Worm (Caenorhabditis elegans) whole organism, late embryonic: ENCODE data around the gene fbxb-111.
A peak's percentile ranks its signal among the peaks of the same experiment; 100 is the strongest.

Source experiments
- F13H6.1 ChIP-seq: sonication (generic microtip); optimal IDR thresholded peaks from 2 replicates; lab custom pipeline; 2016; ENCODE audit warnings: missing genetic modification characterization, missing compliant biosample characterization
- K02D7.2 ChIP-seq: sonication (generic microtip); optimal IDR thresholded peaks from 2 replicates; lab custom pipeline; 2017; ENCODE audit warnings: mild to moderate bottlenecking, missing genetic modification characterization, missing compliant biosample characterization
- T23F11.4 ChIP-seq: fragments of 200-800 bp; sonication (Bioruptor generic); optimal IDR thresholded peaks from 2 replicates; lab custom pipeline; 2018; ENCODE audit warnings: mild to moderate bottlenecking, missing genetic modification characterization, missing compliant biosample characterization
- ahr-1 ChIP-seq: sonication (generic microtip); optimal IDR thresholded peaks from 2 replicates; lab custom pipeline; 2016; ENCODE audit warnings: missing genetic modification characterization, missing compliant biosample characterization
- ceh-18 ChIP-seq: sonication (generic microtip); optimal IDR thresholded peaks from 2 replicates; lab custom pipeline; 2016; ENCODE audit warnings: missing genetic modification characterization, missing compliant biosample characterization
- ceh-19 ChIP-seq: fragments of 200-800 bp; sonication (Bioruptor generic); optimal IDR thresholded peaks from 2 replicates; lab custom pipeline; 2018; ENCODE audit warnings: mild to moderate bottlenecking, missing genetic modification characterization, missing compliant biosample characterization
- ceh-2 ChIP-seq: sonication (generic microtip); optimal IDR thresholded peaks from 2 replicates; lab custom pipeline; 2016; ENCODE audit warnings: missing genotype, missing genetic modification characterization, missing compliant biosample characterization
- ceh-31 ChIP-seq: sonication (generic microtip); optimal IDR thresholded peaks from 2 replicates; lab custom pipeline; 2016; ENCODE audit warnings: missing genetic modification characterization, missing compliant biosample characterization
- ceh-34 ChIP-seq: sonication (generic microtip); optimal IDR thresholded peaks from 2 replicates; lab custom pipeline; 2016; ENCODE audit warnings: mild to moderate bottlenecking, missing genetic modification characterization, missing compliant biosample characterization
- ceh-48 ChIP-seq: sonication (generic microtip); optimal IDR thresholded peaks from 2 replicates; lab custom pipeline; 2016; ENCODE audit warnings: missing genetic modification characterization, inconsistent platforms, missing compliant biosample characterization
- dmd-4 ChIP-seq: sonication (generic microtip); optimal IDR thresholded peaks from 2 replicates; lab custom pipeline; 2016; ENCODE audit warnings: borderline replicate concordance, missing genetic modification characterization, missing compliant biosample characterization
- dve-1 ChIP-seq: sonication (generic microtip); optimal IDR thresholded peaks from 2 replicates; lab custom pipeline; 2017; ENCODE audit warnings: antibody characterized with exemption, mild to moderate bottlenecking, missing genetic modification characterization, missing compliant biosample characterization
- fax-1 ChIP-seq: sonication (generic microtip); optimal IDR thresholded peaks from 2 replicates; lab custom pipeline; 2016; ENCODE audit warnings: missing genotype, missing genetic modification characterization, missing compliant biosample characterization
- hlh-30 ChIP-seq: sonication (generic microtip); optimal IDR thresholded peaks from 2 replicates; lab custom pipeline; 2017; ENCODE audit warnings: antibody characterized with exemption, missing genetic modification characterization, missing compliant biosample characterization; ENCODE audit not compliant: insufficient read depth
- hlh-8 ChIP-seq: sonication (generic microtip); optimal IDR thresholded peaks from 2 replicates; lab custom pipeline; 2016; ENCODE audit warnings: missing genotype, missing genetic modification characterization, missing compliant biosample characterization
- lim-6 ChIP-seq: sonication (generic microtip); optimal IDR thresholded peaks from 2 replicates; lab custom pipeline; 2016; ENCODE audit warnings: missing genetic modification characterization, missing compliant biosample characterization
- lin-11 ChIP-seq: fragments of 200-800 bp; sonication (Bioruptor generic); optimal IDR thresholded peaks from 2 replicates; lab custom pipeline; 2018; ENCODE audit warnings: mild to moderate bottlenecking, missing genetic modification characterization, missing compliant biosample characterization
- pag-3 ChIP-seq: sonication (generic microtip); optimal IDR thresholded peaks from 2 replicates; lab custom pipeline; 2016; ENCODE audit warnings: missing compliant biosample characterization, missing genetic modification characterization, borderline replicate concordance
- pat-9 ChIP-seq: fragments of 200-800 bp; sonication (Bioruptor generic); optimal IDR thresholded peaks from 2 replicates; lab custom pipeline; 2018; ENCODE audit warnings: mild to moderate bottlenecking, missing genetic modification characterization, moderate library complexity, missing compliant biosample characterization
- pha-2 ChIP-seq: sonication (generic microtip); optimal IDR thresholded peaks from 2 replicates; lab custom pipeline; 2017; ENCODE audit warnings: mild to moderate bottlenecking, missing genetic modification characterization, missing compliant biosample characterization
- pha-4 ChIP-seq: fragments of 150-350 bp; optimal IDR thresholded peaks from 2 replicates; lab custom pipeline; 2018; ENCODE audit warnings: missing biosample characterization, missing genetic modification reagents, missing genetic modification characterization
- pqm-1 ChIP-seq: sonication (generic microtip); optimal IDR thresholded peaks from 2 replicates; lab custom pipeline; 2016; ENCODE audit warnings: missing genetic modification characterization, missing compliant biosample characterization
- ref-2 ChIP-seq: sonication (generic microtip); optimal IDR thresholded peaks from 2 replicates; lab custom pipeline; 2016; ENCODE audit warnings: missing genetic modification characterization, missing compliant biosample characterization
- sox-4 ChIP-seq: sonication (generic microtip); optimal IDR thresholded peaks from 2 replicates; lab custom pipeline; 2017; ENCODE audit warnings: mild to moderate bottlenecking, missing genetic modification characterization, inconsistent platforms, missing compliant biosample characterization
- syd-9 ChIP-seq: sonication (generic microtip); optimal IDR thresholded peaks from 2 replicates; lab custom pipeline; 2016; ENCODE audit warnings: mild to moderate bottlenecking, missing genetic modification characterization, moderate library complexity, missing compliant biosample characterization
- tbx-2 ChIP-seq: sonication (generic microtip); optimal IDR thresholded peaks from 2 replicates; lab custom pipeline; 2016; ENCODE audit warnings: missing genetic modification characterization, missing compliant biosample characterization
- tbx-7 ChIP-seq: sonication (generic microtip); optimal IDR thresholded peaks from 2 replicates; lab custom pipeline; 2016; ENCODE audit warnings: missing genotype, missing genetic modification characterization, missing compliant biosample characterization
- unc-3 ChIP-seq, 2 experiments: fragments of 200-800 bp in 1 of 2; sonication (Bioruptor generic) in 1 of 2; sonication (generic microtip) in 1 of 2; conservative IDR thresholded peaks in 1 of 2; optimal IDR thresholded peaks in 1 of 2; 2 replicates each; pipeline versions ENCODE4 v1.3.6 to Lab custom; 2016 to 2022; ENCODE audit warnings: missing compliant biosample characterization in 2 of 2, missing genetic modification characterization in 2 of 2, missing genetic modification reagents in 1 of 2
- unc-42 ChIP-seq: sonication (generic microtip); optimal IDR thresholded peaks from 2 replicates; lab custom pipeline; 2016; ENCODE audit warnings: missing genotype, missing genetic modification characterization, missing compliant biosample characterization
- unc-55 ChIP-seq: sonication (generic microtip); optimal IDR thresholded peaks from 2 replicates; lab custom pipeline; 2017; ENCODE audit warnings: missing biosample characterization, missing genetic modification reagents, missing genetic modification characterization
- unc-86 ChIP-seq: sonication (generic microtip); optimal IDR thresholded peaks from 2 replicates; lab custom pipeline; 2016; ENCODE audit warnings: missing genetic modification characterization, missing compliant biosample characterization

fbxb-111 gene

DNA sequence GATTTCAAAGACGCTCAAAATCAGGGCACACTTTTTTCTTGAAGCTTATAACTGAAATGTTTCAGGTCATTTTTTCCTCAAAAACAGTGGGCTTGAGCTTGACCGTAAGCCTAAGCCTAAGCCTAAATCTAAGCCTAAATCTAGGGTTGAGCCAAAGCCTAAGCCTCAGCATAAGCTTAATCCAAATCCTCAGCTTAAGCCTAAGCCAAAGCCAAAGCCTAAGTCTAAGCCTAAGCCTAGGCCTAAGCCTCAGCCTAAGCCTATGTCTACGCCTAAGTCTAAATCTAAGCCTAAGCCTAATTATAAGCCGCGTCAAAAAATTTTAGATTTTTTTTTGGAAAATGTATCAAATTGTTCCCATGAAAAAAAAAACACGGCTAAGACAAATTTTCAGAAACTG, 40.5 kb downstream of the fbxb-111 start:
- TF ChIP-seq unc-3 (GFP tag; conservative IDR thresholded peaks at IDR 0.05; lab: Robert Waterston, UW) (no peak), unc-3 (tag; optimal IDR thresholded peaks at IDR 0.05; lab: Kevin White, UChicago) (no peak), lin-11 (tag; lab: Kevin White, UChicago) (no peak), dve-1 (tag; lab: Kevin White, UChicago) (peak; percentile 82), ceh-19 (GFP tag; lab: Kevin White, UChicago) (no peak), ceh-48 (tag; lab: Kevin White, UChicago) (no peak), hlh-8 (tag; lab: Kevin White, UChicago) (no peak)

DNA sequence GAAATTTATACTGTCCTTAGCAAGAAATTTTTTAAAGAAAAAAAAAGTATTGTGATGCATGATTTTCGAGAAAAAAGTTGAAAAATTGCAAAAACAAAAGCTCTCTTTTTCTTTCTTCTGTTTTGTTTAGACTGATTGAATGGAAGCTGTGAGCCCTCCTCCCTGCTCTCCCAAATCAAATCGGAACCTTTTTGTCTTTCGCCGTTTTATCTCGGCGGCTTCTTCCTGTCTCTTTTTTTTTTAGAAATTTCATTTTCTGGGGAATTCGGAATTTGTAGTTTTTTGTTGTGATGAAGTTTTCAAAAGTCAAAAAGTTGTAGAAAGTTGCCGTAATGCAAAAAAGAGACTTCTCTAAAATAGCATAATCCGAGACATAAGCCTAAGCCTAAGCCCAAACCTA, 44.2 kb downstream of the fbxb-111 start:
- TF ChIP-seq tbx-7 (tag; lab: Kevin White, UChicago) (no peak), unc-42 (tag; lab: Kevin White, UChicago) (peak; percentile 34), T23F11.4 (no peak)
- TF ChIP-seq, all 69 proteins: peak for 1

DNA sequence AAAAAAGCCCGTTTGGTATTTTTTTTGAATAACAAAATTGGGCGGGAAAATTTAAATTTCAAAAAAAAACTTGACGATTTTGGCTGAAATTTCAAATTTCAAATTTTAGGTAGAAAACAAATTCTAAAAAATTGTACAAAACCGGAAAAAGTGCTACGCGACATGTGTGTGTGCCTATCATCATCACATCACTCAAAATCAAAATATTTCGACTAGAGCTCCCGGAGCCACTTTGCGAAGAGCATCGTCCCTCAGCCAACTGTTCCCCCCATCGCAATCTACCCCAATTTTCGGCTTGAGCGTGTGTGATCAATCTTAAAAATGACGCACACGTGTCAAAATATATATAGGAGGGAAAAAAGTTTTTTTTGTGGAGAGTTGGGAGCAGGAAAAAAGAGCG, 48.0 kb downstream of the fbxb-111 start:
- TF ChIP-seq unc-42 (tag; lab: Kevin White, UChicago) = no peak
- no peak for TF ChIP-seq ceh-2 (tag; lab: Kevin White, UChicago)
- TF ChIP-seq ceh-34 (tag; lab: Kevin White, UChicago) = no peak
- no peak for TF ChIP-seq dmd-4
- TF ChIP-seq lim-6 (tag; lab: Kevin White, UChicago) = no peak
- no peak for TF ChIP-seq tbx-2 (tag; lab: Kevin White, UChicago)
- peak; percentile 52 for TF ChIP-seq unc-55 (GFP tag; lab: Kevin White, UChicago)

DNA sequence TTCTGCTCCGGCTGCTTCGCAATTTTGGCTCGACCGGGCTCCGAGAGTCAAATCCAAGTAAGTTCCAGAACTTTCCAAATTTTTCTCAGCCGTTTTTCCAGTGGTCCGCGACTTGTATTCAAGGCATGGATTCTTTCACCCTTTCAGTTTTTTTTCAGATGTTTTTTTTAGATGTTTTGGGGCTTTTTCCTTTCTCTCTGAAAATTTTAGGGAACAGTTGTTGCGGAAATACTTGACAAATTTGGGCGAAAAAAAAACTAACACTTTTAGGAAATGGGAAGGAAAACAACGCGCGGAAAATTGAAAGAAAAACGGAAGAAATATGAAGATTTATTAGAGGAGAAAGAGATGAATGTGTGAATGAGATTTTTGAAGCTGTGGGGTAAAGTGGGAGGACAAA, 49.2 kb downstream of the fbxb-111 start, which contains the start of the genes T05A8.11 and nep-2:
T05A8.11 (minus strand) TSS at position 101 of the 400 bp plus-strand sequence.
nep-2 (minus strand) TSS at position 192 of the 400 bp plus-strand sequence.
- no peak for TF ChIP-seq dve-1 (tag; lab: Kevin White, UChicago)
- TF ChIP-seq sox-4 (tag; lab: Kevin White, UChicago) = no peak
- TF ChIP-seq pha-4 (tag; lab: Kevin White, UChicago) = no peak
- TF ChIP-seq ceh-19 (GFP tag; lab: Kevin White, UChicago) = no peak
- no peak for TF ChIP-seq ref-2
- no peak for TF ChIP-seq K02D7.2
- TF ChIP-seq ahr-1 (tag; lab: Kevin White, UChicago) = no peak
- TF ChIP-seq fax-1 = no peak
- no peak for TF ChIP-seq pha-2
- no peak for TF ChIP-seq dmd-4
- TF ChIP-seq syd-9 (tag; lab: Kevin White, UChicago) = no peak
- TF ChIP-seq pag-3 (tag; lab: Kevin White, UChicago) = no peak
- TF ChIP-seq pqm-1 (tag; lab: Kevin White, UChicago) = no peak
- TF ChIP-seq pat-9 (tag; lab: Kevin White, UChicago) = no peak
- no peak for TF ChIP-seq F13H6.1 (tag; lab: Kevin White, UChicago)
- no peak for TF ChIP-seq hlh-30 (tag; lab: Kevin White, UChicago)
- no peak for TF ChIP-seq ceh-31
- TF ChIP-seq unc-86 = no peak
- no peak for TF ChIP-seq ceh-18 (tag; lab: Kevin White, UChicago)
